Fruit fly (Drosophila melanogaster) whole organism, embryonic: Measurements from ENCODE around the gene Sap30.

Experiments
- Bgb ChIP-seq: fragments of 200-800 bp; sonication (Bioruptor generic); IDR thresholded peaks from 2 replicates; pipeline ENCODE4 v1.3.6; 2022; ENCODE audit warnings: missing biosample characterization, missing genetic modification characterization; ENCODE audit not compliant: partially characterized antibody
- CG10462 ChIP-seq: fragments of 200-800 bp; sonication (Bioruptor generic); optimal IDR thresholded peaks from 2 replicates; lab custom pipeline; 2016; ENCODE audit warnings: missing biosample characterization, missing genetic modification characterization
- CG10543 ChIP-seq: fragments of 200-800 bp; sonication (Bioruptor generic); optimal IDR thresholded peaks from 3 replicates; lab custom pipeline; 2017; ENCODE audit warnings: missing biosample characterization, mild to moderate bottlenecking, missing genetic modification characterization, moderate library complexity
- CG10654 ChIP-seq: fragments of 200-800 bp; sonication (Bioruptor generic); optimal IDR thresholded peaks from 2 replicates; lab custom pipeline; 2016; ENCODE audit warnings: missing biosample characterization, missing genetic modification characterization
- CG10979 ChIP-seq: fragments of 200-800 bp; sonication (Bioruptor generic); optimal IDR thresholded peaks from 2 replicates; lab custom pipeline; 2018; ENCODE audit warnings: missing biosample characterization, mild to moderate bottlenecking, missing genetic modification characterization, moderate library complexity
- CG11456 ChIP-seq: fragments of 200-800 bp; sonication (Bioruptor generic); IDR thresholded peaks from 3 replicates; pipeline ENCODE4 v1.3.6; 2022; ENCODE audit warnings: missing biosample characterization, missing genetic modification characterization
- CG12236 ChIP-seq: fragments of 200-800 bp; sonication (Bioruptor generic); optimal IDR thresholded peaks from 2 replicates; lab custom pipeline; 2016; ENCODE audit warnings: missing biosample characterization, missing genetic modification characterization
- CG1233 ChIP-seq: fragments of 200-800 bp; sonication (Bioruptor generic); optimal IDR thresholded peaks from 4 replicates; lab custom pipeline; 2018; ENCODE audit warnings: missing biosample characterization, mild to moderate bottlenecking, missing genetic modification characterization
- CG16813 ChIP-seq: fragments of 200-800 bp; sonication (Bioruptor generic); IDR thresholded peaks from 3 replicates; pipeline ENCODE4 v1.3.6; 2022; ENCODE audit warnings: missing biosample characterization, missing genetic modification characterization; ENCODE audit not compliant: partially characterized antibody
- CG16863 ChIP-seq: fragments of 200-800 bp; sonication (Bioruptor generic); optimal IDR thresholded peaks from 3 replicates; lab custom pipeline; 2016; ENCODE audit warnings: missing biosample characterization, missing genetic modification characterization
- CG17186 ChIP-seq: fragments of 200-800 bp; sonication (Bioruptor generic); optimal IDR thresholded peaks from 3 replicates; lab custom pipeline; 2017; ENCODE audit warnings: missing biosample characterization, missing genetic modification reagents, missing genetic modification characterization
- CG17359 ChIP-seq: fragments of 200-800 bp; sonication (Bioruptor generic); optimal IDR thresholded peaks from 3 replicates; lab custom pipeline; 2018; ENCODE audit warnings: missing biosample characterization, mild to moderate bottlenecking, missing genetic modification characterization, moderate library complexity
- CG18619 ChIP-seq: fragments of 200-800 bp; sonication (Bioruptor generic); optimal IDR thresholded peaks from 3 replicates; lab custom pipeline; 2017; ENCODE audit warnings: missing biosample characterization, mild to moderate bottlenecking, missing genetic modification characterization
- CG2199 ChIP-seq: fragments of 200-800 bp; sonication (Bioruptor generic); IDR thresholded peaks from 3 replicates; pipeline ENCODE4 v1.3.6; 2022; ENCODE audit warnings: missing biosample characterization, missing genetic modification characterization
- CG2889 ChIP-seq: fragments of 200-800 bp; sonication (Bioruptor generic); IDR thresholded peaks from 3 replicates; pipeline ENCODE4 v1.3.6; 2022; ENCODE audit warnings: missing biosample characterization, missing genetic modification characterization
- CG32772 ChIP-seq: fragments of 200-800 bp; sonication (Bioruptor generic); IDR thresholded peaks from 2 replicates; pipeline ENCODE4 v1.3.6; 2022; ENCODE audit warnings: missing biosample characterization, missing genetic modification characterization
- CG33213 ChIP-seq: fragments of 200-800 bp; sonication (Bioruptor generic); optimal IDR thresholded peaks from 3 replicates; lab custom pipeline; 2016; ENCODE audit warnings: missing biosample characterization, missing genetic modification characterization
- CG4360 ChIP-seq: fragments of 200-800 bp; sonication (Bioruptor generic); IDR thresholded peaks from 2 replicates; pipeline ENCODE4 v1.3.6; 2022; ENCODE audit warnings: missing biosample characterization, missing genetic modification characterization
- CG4424 ChIP-seq: fragments of 200-800 bp; sonication (Bioruptor generic); optimal IDR thresholded peaks from 3 replicates; lab custom pipeline; 2016; ENCODE audit warnings: missing biosample characterization, missing genetic modification characterization
- CG6813 ChIP-seq: fragments of 200-800 bp; sonication (Bioruptor generic); optimal IDR thresholded peaks from 2 replicates; lab custom pipeline; 2017; ENCODE audit warnings: missing biosample characterization, missing genetic modification characterization, mild to moderate bottlenecking, moderate library complexity, missing genetic modification reagents
- CG7271 ChIP-seq: fragments of 200-800 bp; sonication (Bioruptor generic); optimal IDR thresholded peaks from 2 replicates; lab custom pipeline; 2018; ENCODE audit warnings: missing biosample characterization, mild to moderate bottlenecking, missing genetic modification characterization, moderate library complexity
- CG8281 ChIP-seq: fragments of 200-800 bp; sonication (Bioruptor generic); optimal IDR thresholded peaks from 2 replicates; lab custom pipeline; 2018; ENCODE audit warnings: missing biosample characterization, mild to moderate bottlenecking, missing genetic modification characterization, moderate library complexity
- CG8478 ChIP-seq: fragments of >200 bp; optimal IDR thresholded peaks from 2 replicates; lab custom pipeline; 2018
- Deaf1 ChIP-seq: fragments of 200-800 bp; optimal IDR thresholded peaks from 3 replicates; lab custom pipeline; 2019; ENCODE audit warnings: missing biosample characterization, mild to moderate bottlenecking, missing genetic modification characterization, moderate library complexity
- Dfd ChIP-seq, 2 experiments: fragments of >200 bp; optimal IDR thresholded peaks; 2 replicates each; lab custom pipeline; 2017; ENCODE audit warnings: missing biosample characterization in 2 of 2, missing genetic modification characterization in 2 of 2
- Eip74EF ChIP-seq, 2 experiments: fragments of 200-800 bp in 1 of 2; fragments of >200 bp in 1 of 2; sonication (Bioruptor generic) in 1 of 2; optimal IDR thresholded peaks; 2 replicates each; lab custom pipeline; 2017 to 2019; ENCODE audit warnings: missing biosample characterization in 2 of 2, missing genetic modification characterization in 2 of 2, mild to moderate bottlenecking in 1 of 2, moderate library complexity in 1 of 2
- HLHmδ ChIP-seq: fragments of 200-800 bp; sonication (Bioruptor generic); optimal IDR thresholded peaks from 2 replicates; lab custom pipeline; 2018; ENCODE audit warnings: missing biosample characterization, mild to moderate bottlenecking, missing genetic modification characterization, moderate library complexity
- Mes4 ChIP-seq: fragments of 200-800 bp; sonication (Bioruptor generic); optimal IDR thresholded peaks from 2 replicates; lab custom pipeline; 2016; ENCODE audit warnings: missing biosample characterization, missing genetic modification characterization
- Mrtf ChIP-seq: fragments of 200-800 bp; sonication (Bioruptor generic); IDR thresholded peaks from 3 replicates; pipeline ENCODE4 v1.3.6; 2022; ENCODE audit warnings: missing biosample characterization, missing genetic modification characterization
- NfI ChIP-seq: fragments of 200-800 bp; sonication (Bioruptor generic); optimal IDR thresholded peaks from 3 replicates; lab custom pipeline; 2018; ENCODE audit warnings: missing biosample characterization, mild to moderate bottlenecking, missing genetic modification characterization, moderate library complexity
- Scr ChIP-seq: fragments of 200-800 bp; sonication (Bioruptor generic); IDR thresholded peaks from 2 replicates; pipeline ENCODE4 v1.3.6; 2022; ENCODE audit warnings: missing biosample characterization, missing genetic modification characterization; ENCODE audit not compliant: partially characterized antibody
- Sox102F ChIP-seq: fragments of 200-800 bp; sonication (Bioruptor generic); optimal IDR thresholded peaks from 2 replicates; lab custom pipeline; 2018; ENCODE audit warnings: missing biosample characterization, mild to moderate bottlenecking, missing genetic modification characterization, moderate library complexity
- aop ChIP-seq: fragments of 200-800 bp; sonication (Bioruptor generic); IDR thresholded peaks from 2 replicates; pipeline ENCODE4 v1.3.6; 2022; ENCODE audit warnings: missing biosample characterization, missing genetic modification characterization
- ase ChIP-seq: fragments of 200-800 bp; sonication (Bioruptor generic); IDR thresholded peaks from 3 replicates; pipeline ENCODE4 v1.3.6; 2022; ENCODE audit warnings: missing biosample characterization, missing genetic modification characterization
- bcd ChIP-seq: fragments of 200-800 bp; sonication (Bioruptor generic); optimal IDR thresholded peaks from 2 replicates; lab custom pipeline; 2017; ENCODE audit warnings: missing biosample characterization, mild to moderate bottlenecking, missing genetic modification characterization
- cas ChIP-seq: fragments of 200-800 bp; sonication (Bioruptor generic); IDR thresholded peaks from 2 replicates; pipeline ENCODE4 v1.3.6; 2022; ENCODE audit warnings: missing biosample characterization, missing genetic modification characterization
- crol ChIP-seq: fragments of 200-800 bp; sonication (Bioruptor generic); IDR thresholded peaks from 2 replicates; pipeline ENCODE4 v1.3.6; 2022; ENCODE audit warnings: missing biosample characterization, missing genetic modification characterization
- esg ChIP-seq: fragments of 200-800 bp; sonication (Bioruptor generic); conservative IDR thresholded peaks from 2 replicates; pipeline ENCODE4 v1.3.6; 2022; ENCODE audit warnings: missing biosample characterization, missing genetic modification characterization
- ewg ChIP-seq: fragments of 200-800 bp; sonication (Bioruptor generic); optimal IDR thresholded peaks from 3 replicates; lab custom pipeline; 2017; ENCODE audit warnings: mild to moderate bottlenecking, missing biosample characterization, missing genetic modification reagents, missing genetic modification characterization
- gce ChIP-seq: fragments of 200-800 bp; sonication (Bioruptor generic); IDR thresholded peaks from 3 replicates; pipeline ENCODE4 v1.3.6; 2022; ENCODE audit warnings: missing biosample characterization, missing genetic modification characterization
- grau ChIP-seq: fragments of 200-800 bp; optimal IDR thresholded peaks from 3 replicates; lab custom pipeline; 2019; ENCODE audit warnings: missing biosample characterization, mild to moderate bottlenecking, missing genetic modification characterization, moderate library complexity
- ham ChIP-seq: fragments of 200-800 bp; sonication (Bioruptor generic); IDR thresholded peaks from 2 replicates; pipeline ENCODE4 v1.3.6; 2022; ENCODE audit warnings: missing biosample characterization, missing genetic modification characterization
- nom ChIP-seq: fragments of 200-800 bp; sonication (Bioruptor generic); optimal IDR thresholded peaks from 2 replicates; lab custom pipeline; 2017; ENCODE audit warnings: missing biosample characterization, missing genetic modification characterization, mild to moderate bottlenecking, moderate library complexity, missing genetic modification reagents
- onecut ChIP-seq: fragments of 200-800 bp; sonication (Bioruptor generic); IDR thresholded peaks from 2 replicates; pipeline ENCODE4 v1.3.6; 2022; ENCODE audit warnings: missing biosample characterization, missing genetic modification characterization
- prd ChIP-seq, 3 experiments: fragments of >200 bp in 2 of 3; fragments of 200-800 bp in 1 of 3; sonication (Bioruptor generic) in 1 of 3; optimal IDR thresholded peaks in 2 of 3; IDR thresholded peaks in 1 of 3; 2 replicates in 2 of 3; 3 replicates in 1 of 3; pipeline versions ENCODE4 v1.3.6 to Lab custom; 2017 to 2022; ENCODE audit warnings: missing biosample characterization in 1 of 3, missing genetic modification characterization in 1 of 3
- schlank ChIP-seq: fragments of 200-800 bp; sonication (Bioruptor generic); optimal IDR thresholded peaks from 2 replicates; lab custom pipeline; 2018; ENCODE audit warnings: missing biosample characterization, mild to moderate bottlenecking, missing genetic modification characterization
- tup ChIP-seq: fragments of 200-800 bp; sonication (Bioruptor generic); optimal IDR thresholded peaks from 2 replicates; lab custom pipeline; 2016; ENCODE audit warnings: missing biosample characterization, mild to moderate bottlenecking, missing genetic modification characterization, moderate library complexity

Gene Sap30

dm6 chrX:16772882-16773827 lies 13.9 kb upstream of the Sap30 start (continued):
- TF ChIP-seq CG17186 (GFP tag; lab: Kevin White, UChicago) (no peak), Deaf1 (tag; lab: Kevin White, UChicago) (no peak), aop (GFP tag; lab: Robert Waterston, UW) (no peak), CG10543 (GFP tag; lab: Kevin White, UChicago) (no peak), CG16813 (no peak), CG18619 (GFP tag; lab: Kevin White, UChicago) (no peak), CG10979 (tag; lab: Kevin White, UChicago) (peak; percentile 80), CG2889 (GFP tag; lab: Robert Waterston, UW) (no peak), HLHmδ (GFP tag; lab: Kevin White, UChicago) (no peak), CG8281 (no peak), CG10462 (GFP tag; lab: Kevin White, UChicago) (no peak), Eip74EF (GFP tag; optimal IDR thresholded peaks at IDR 0.05; lab: Kevin White, UChicago) (peak in 1 of 2 experiments; percentile 40), CG16863 (GFP tag; lab: Kevin White, UChicago) (peak; percentile 43), Bgb (GFP tag; lab: Robert Waterston, UW) (no peak), onecut (GFP tag; lab: Robert Waterston, UW) (peak; percentile 61), Scr (no peak), CG17359 (tag; lab: Kevin White, UChicago) (peak; percentile 53), CG32772 (GFP tag; lab: Robert Waterston, UW) (peak; percentile 64; the same call in 1 of the 2 replicates), CG2199 (peak; percentile 70; the same call in 1 of the 3 replicates), prd (optimal IDR thresholded peaks at IDR 0.05; lab: Kevin White, UChicago) (no peak), prd (GFP tag; IDR thresholded peaks at IDR 0.05; lab: Robert Waterston, UW) (peak; percentile 87), Mes4 (GFP tag; lab: Kevin White, UChicago) (no peak), CG4424 (GFP tag; lab: Kevin White, UChicago) (peak; percentile 72), gce (peak; percentile 78), nom (GFP tag; lab: Kevin White, UChicago) (peak; percentile 17), CG33213 (GFP tag; lab: Kevin White, UChicago) (peak; percentile 44), grau (tag; lab: Kevin White, UChicago) (no peak), NfI (GFP tag; lab: Kevin White, UChicago) (no peak), Mrtf (0 out of 3 replicates have a peak, but pooled peaks have one; percentile 16), Dfd (GFP tag; optimal IDR thresholded peaks at IDR 0.05; lab: Kevin White, UChicago) (no peak), CG8478 (lab: Kevin White, UChicago) (no peak), schlank (tag; lab: Kevin White, UChicago) (no peak), CG10654 (GFP tag; lab: Kevin White, UChicago) (peak; percentile 34), CG12236 (no peak), CG7271 (tag; lab: Kevin White, UChicago) (no peak), ham (GFP tag; lab: Robert Waterston, UW) (no peak), ewg (GFP tag; lab: Kevin White, UChicago) (peak; percentile 1), CG11456 (GFP tag; lab: Robert Waterston, UW) (0 out of 3 replicates have a peak, but pooled peaks have one; percentile 40), ase (GFP tag; lab: Robert Waterston, UW) (peak; percentile 46; the same call in 1 of the 3 replicates), cas (GFP tag; lab: Robert Waterston, UW) (no peak), tup (GFP tag; lab: Kevin White, UChicago) (peak; percentile 23), CG4360 (peak; percentile 50; the same call in 1 of the 2 replicates), esg (peak; percentile 65), bcd (peak; percentile 36), CG6813 (GFP tag; lab: Kevin White, UChicago) (peak; percentile 27), crol (peak; percentile 27; the same call in 1 of the 2 replicates), Sox102F (GFP tag; lab: Kevin White, UChicago) (peak; percentile 22), CG1233 (GFP tag; lab: Kevin White, UChicago) (peak; percentile 17)
